Fruit fly (Drosophila melanogaster) whole organism, adult: ENCODE results near the gene CG31922.
A peak's percentile ranks its signal among the peaks of the same experiment; 100 is the strongest.

ENCODE experiments used
- CG11617 ChIP-seq: fragments of 200-800 bp; sonication (Bioruptor generic); optimal IDR thresholded peaks from 2 replicates; lab custom pipeline; 2017; ENCODE audit warnings: mild to moderate bottlenecking, missing biosample characterization, missing genetic modification reagents, missing genetic modification characterization
- CG12768 ChIP-seq: fragments of 200-800 bp; sonication (Bioruptor generic); optimal IDR thresholded peaks from 2 replicates; lab custom pipeline; 2017; ENCODE audit warnings: missing biosample characterization, missing genetic modification characterization, mild to moderate bottlenecking, moderate library complexity, missing genetic modification reagents
- CG14711 ChIP-seq: fragments of 200-800 bp; sonication (Bioruptor generic); optimal IDR thresholded peaks from 2 replicates; lab custom pipeline; 2018; ENCODE audit warnings: missing biosample characterization, mild to moderate bottlenecking, missing genetic modification characterization, moderate library complexity
- CG1620 ChIP-seq: fragments of 200-800 bp; sonication (Bioruptor generic); optimal IDR thresholded peaks from 2 replicates; lab custom pipeline; 2016; ENCODE audit warnings: missing biosample characterization, missing genetic modification characterization
- CG33017 ChIP-seq: fragments of 200-800 bp; sonication (Bioruptor generic); optimal IDR thresholded peaks from 2 replicates; lab custom pipeline; 2018; ENCODE audit warnings: missing biosample characterization, mild to moderate bottlenecking, missing genetic modification characterization, moderate library complexity
- CG5204 ChIP-seq: fragments of 200-800 bp; sonication (Bioruptor generic); optimal IDR thresholded peaks from 2 replicates; lab custom pipeline; 2016; ENCODE audit warnings: missing biosample characterization, missing genetic modification characterization
- CG7045 ChIP-seq: fragments of 200-800 bp; sonication (Bioruptor generic); optimal IDR thresholded peaks from 2 replicates; lab custom pipeline; 2017; ENCODE audit warnings: missing biosample characterization, mild to moderate bottlenecking, missing genetic modification characterization
- CG7101 ChIP-seq: fragments of 200-800 bp; sonication (Bioruptor generic); optimal IDR thresholded peaks from 2 replicates; lab custom pipeline; 2018; ENCODE audit warnings: missing biosample characterization, mild to moderate bottlenecking, missing genetic modification characterization, moderate library complexity
- Clk ChIP-seq: fragments of 200-800 bp; sonication (Bioruptor generic); optimal IDR thresholded peaks from 2 replicates; lab custom pipeline; 2017; ENCODE audit warnings: missing biosample characterization, missing genetic modification characterization
- Crg-1 ChIP-seq: fragments of 200-800 bp; sonication (Bioruptor generic); optimal IDR thresholded peaks from 2 replicates; lab custom pipeline; 2016; ENCODE audit warnings: missing biosample characterization, missing genetic modification characterization
- Hr96 ChIP-seq: fragments of 200-800 bp; sonication (Bioruptor generic); optimal IDR thresholded peaks from 2 replicates; lab custom pipeline; 2016; ENCODE audit warnings: missing biosample characterization, missing genetic modification characterization
- Mnt ChIP-seq: fragments of 200-800 bp; sonication (Bioruptor generic); optimal IDR thresholded peaks from 2 replicates; lab custom pipeline; 2016; ENCODE audit warnings: missing biosample characterization, mild to moderate bottlenecking, missing genetic modification characterization
- bab1 ChIP-seq: fragments of 200-800 bp; sonication (Bioruptor generic); optimal IDR thresholded peaks from 3 replicates; lab custom pipeline; 2019; ENCODE audit warnings: missing biosample characterization, mild to moderate bottlenecking, missing genetic modification characterization, moderate library complexity
- cic ChIP-seq: fragments of 200-800 bp; sonication (Bioruptor generic); optimal IDR thresholded peaks from 2 replicates; lab custom pipeline; 2017; ENCODE audit warnings: missing biosample characterization, mild to moderate bottlenecking, missing genetic modification characterization, moderate library complexity
- cnc ChIP-seq, 2 experiments: fragments of >200 bp; optimal IDR thresholded peaks; 2 replicates each; lab custom pipeline; 2017
- kay ChIP-seq: fragments of 200-800 bp; sonication (Bioruptor generic); peaks from one replicate; lab custom pipeline; 2016; ENCODE audit warnings: missing biosample characterization, missing genetic modification characterization, borderline replicate concordance
- ovo ChIP-seq: fragments of 200-800 bp; sonication (Bioruptor generic); optimal IDR thresholded peaks from 2 replicates; lab custom pipeline; 2016; ENCODE audit warnings: missing biosample characterization, missing genetic modification characterization
- pad ChIP-seq: fragments of 200-800 bp; sonication (Bioruptor generic); optimal IDR thresholded peaks from 3 replicates; lab custom pipeline; 2017; ENCODE audit warnings: missing biosample characterization, missing genetic modification characterization, mild to moderate bottlenecking, moderate library complexity, missing genetic modification reagents
- tj ChIP-seq: fragments of 200-800 bp; sonication (Bioruptor generic); optimal IDR thresholded peaks from 3 replicates; lab custom pipeline; 2017; ENCODE audit warnings: missing biosample characterization, mild to moderate bottlenecking, missing genetic modification characterization, moderate library complexity
- toe ChIP-seq: fragments of 200-800 bp; sonication (Bioruptor generic); optimal IDR thresholded peaks from 2 replicates; lab custom pipeline; 2016; ENCODE audit warnings: missing biosample characterization, missing genetic modification characterization

CG31922 gene

DNA sequence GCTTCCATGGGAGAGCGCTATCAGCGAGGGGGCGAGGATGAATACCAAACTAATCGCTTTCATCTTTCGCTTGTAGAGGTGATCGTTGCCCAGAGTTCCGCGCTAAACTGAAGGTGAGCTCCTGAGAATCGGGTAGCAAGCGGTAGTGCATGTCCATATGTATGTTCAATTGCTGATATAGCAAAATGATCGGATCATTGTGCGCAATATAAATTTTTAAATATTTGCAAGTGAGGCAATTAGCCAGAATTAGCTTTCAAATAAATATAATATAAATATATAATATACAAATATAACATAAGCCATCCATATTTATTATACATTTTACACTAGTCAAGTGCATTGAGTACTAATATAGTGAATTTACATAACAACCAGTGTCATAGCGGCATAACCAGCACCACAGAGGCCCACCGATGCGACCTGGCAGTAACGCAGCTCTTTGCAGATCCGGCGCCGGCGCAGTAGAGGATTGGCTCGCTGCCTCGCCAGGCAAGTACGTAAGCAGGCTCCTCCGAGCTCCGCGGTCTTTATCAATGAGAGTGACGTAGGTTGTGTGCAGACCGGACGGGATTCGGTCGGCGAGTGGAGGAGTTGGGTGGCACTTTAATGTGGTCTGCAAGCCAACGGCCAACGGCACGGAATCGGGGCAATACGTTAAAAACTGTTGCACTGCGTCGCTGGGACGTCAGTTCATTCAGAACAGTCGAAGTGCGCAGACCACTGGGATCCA, 35.8 kb upstream of the CG31922 start, which contains the start of the genes Iris and CG4577:
TSS of gene Iris (minus strand) at position 88 of the 733 bp plus-strand sequence.
TSS of gene CG4577 (plus strand) at position 683 of the 733 bp plus-strand sequence.
- TF ChIP-seq CG12768 (GFP tag; lab: Kevin White, UChicago): no peak
- no peak for TF ChIP-seq kay (GFP tag; lab: Kevin White, UChicago)
- TF ChIP-seq cnc (optimal IDR thresholded peaks at IDR 0.05; lab: Kevin White, UChicago): no peak
- TF ChIP-seq bab1: no peak
- TF ChIP-seq pad (GFP tag; lab: Kevin White, UChicago): no peak
- no peak for TF ChIP-seq Clk (GFP tag; lab: Kevin White, UChicago)
- peak; percentile 55 for TF ChIP-seq cic
- no peak for TF ChIP-seq Crg-1 (GFP tag; lab: Kevin White, UChicago)
- peak; percentile 25 for TF ChIP-seq CG11617
- TF ChIP-seq Mnt (GFP tag; lab: Kevin White, UChicago): no peak
- TF ChIP-seq CG7101 (tag; lab: Kevin White, UChicago): peak; percentile 39
- no peak for TF ChIP-seq CG7045 (GFP tag; lab: Kevin White, UChicago)
- TF ChIP-seq CG5204 (GFP tag; lab: Kevin White, UChicago): no peak
- TF ChIP-seq Hr96 (GFP tag; lab: Kevin White, UChicago): no peak
- TF ChIP-seq ovo (GFP tag; lab: Kevin White, UChicago): no peak
- TF ChIP-seq CG33017 (tag; lab: Kevin White, UChicago): no peak
- TF ChIP-seq CG1620 (GFP tag; lab: Kevin White, UChicago): no peak
- TF ChIP-seq CG14711: no peak
- no peak for TF ChIP-seq toe (GFP tag; lab: Kevin White, UChicago)
- peak; percentile 96 for TF ChIP-seq tj

dm6 chr2L:1135495-1135894, 34.5 kb upstream of the CG31922 start:
- no peak for TF ChIP-seq CG5204 (GFP tag; lab: Kevin White, UChicago)
- no peak for TF ChIP-seq tj
- no peak for TF ChIP-seq bab1
- TF ChIP-seq CG12768 (GFP tag; lab: Kevin White, UChicago): peak; percentile 39
- no peak for TF ChIP-seq ovo (GFP tag; lab: Kevin White, UChicago)
- TF ChIP-seq Hr96 (GFP tag; lab: Kevin White, UChicago): no peak
- no peak for TF ChIP-seq cnc (optimal IDR thresholded peaks at IDR 0.05; lab: Kevin White, UChicago)
- TF ChIP-seq Clk (GFP tag; lab: Kevin White, UChicago): no peak
- TF ChIP-seq CG1620 (GFP tag; lab: Kevin White, UChicago): no peak
- TF ChIP-seq CG11617: peak; percentile 58
- TF ChIP-seq toe (GFP tag; lab: Kevin White, UChicago): peak; percentile 1
- no peak for TF ChIP-seq kay (GFP tag; lab: Kevin White, UChicago)
- TF ChIP-seq CG7045 (GFP tag; lab: Kevin White, UChicago): peak; percentile 69
- no peak for TF ChIP-seq Mnt (GFP tag; lab: Kevin White, UChicago)
- peak; percentile 29 for TF ChIP-seq CG7101 (tag; lab: Kevin White, UChicago)
- no peak for TF ChIP-seq pad (GFP tag; lab: Kevin White, UChicago)
- TF ChIP-seq Crg-1 (GFP tag; lab: Kevin White, UChicago): no peak
- peak; percentile 30 for TF ChIP-seq CG14711
- no peak for TF ChIP-seq cic
- peak; percentile 54 for TF ChIP-seq CG33017 (tag; lab: Kevin White, UChicago)

dm6 chr2L:1136993-1137392, 33.0 kb upstream of the CG31922 start:
- TF ChIP-seq CG7101 (tag; lab: Kevin White, UChicago): no peak
- no peak for TF ChIP-seq bab1
- TF ChIP-seq CG14711: no peak
- no peak for TF ChIP-seq ovo (GFP tag; lab: Kevin White, UChicago)
- TF ChIP-seq CG11617: no peak
- TF ChIP-seq CG12768 (GFP tag; lab: Kevin White, UChicago): no peak
- TF ChIP-seq toe (GFP tag; lab: Kevin White, UChicago): no peak
- no peak for TF ChIP-seq CG7045 (GFP tag; lab: Kevin White, UChicago)
- TF ChIP-seq CG1620 (GFP tag; lab: Kevin White, UChicago): no peak
- TF ChIP-seq pad (GFP tag; lab: Kevin White, UChicago): no peak
- TF ChIP-seq Crg-1 (GFP tag; lab: Kevin White, UChicago): no peak
- no peak for TF ChIP-seq tj
- no peak for TF ChIP-seq CG33017 (tag; lab: Kevin White, UChicago)
- no peak for TF ChIP-seq kay (GFP tag; lab: Kevin White, UChicago)

dm6 chr2L:1142730-1143281, 27.2 kb upstream of the CG31922 start, which contains the start of gene MFS3:
MFS3 (plus strand) TSS chr2L:1143201.
- peak; percentile 39 for TF ChIP-seq pad (GFP tag; lab: Kevin White, UChicago)
- no peak for TF ChIP-seq cnc (optimal IDR thresholded peaks at IDR 0.05; lab: Kevin White, UChicago)
- no peak for TF ChIP-seq Crg-1 (GFP tag; lab: Kevin White, UChicago)
- no peak for TF ChIP-seq CG12768 (GFP tag; lab: Kevin White, UChicago)
- TF ChIP-seq CG14711: no peak
- no peak for TF ChIP-seq Clk (GFP tag; lab: Kevin White, UChicago)
- TF ChIP-seq CG11617: no peak
- TF ChIP-seq CG5204 (GFP tag; lab: Kevin White, UChicago): no peak

dm6 chr2L:1143286-1143685, 26.7 kb upstream of the CG31922 start:
- TF ChIP-seq cic (no peak), cnc (optimal IDR thresholded peaks at IDR 0.05; lab: Kevin White, UChicago) (no peak)
